Worm (Caenorhabditis elegans): ENCODE results near the gene C08B6.6.

ce11 chrV:10083999-10084468 is 39.4 kb upstream of the C08B6.6 start, which contains the start of gene nhr-12:
- TF ChIP-seq W03F9.2 (tag; optimal IDR thresholded peaks at IDR 0.05): no peak
- TF ChIP-seq him-1 (tag; optimal IDR thresholded peaks at IDR 0.05): no peak
